Worm (Caenorhabditis elegans): ENCODE measurements around the gene F53H4.3.

F53H4.3 gene

ce11 chrX:15841086-15841622 lies 46.2 kb downstream of the F53H4.3 start, which contains the start of gene serp-1.1 (continued):
- peak; percentile 90 for TF ChIP-seq madf-3 (GFP tag; IDR thresholded peaks at IDR 0.05)
- peak; percentile 39; the same call in 1 of the 2 replicates for TF ChIP-seq D2030.7 (GFP tag; IDR thresholded peaks at IDR 0.05)
- peak; percentile 35 for TF ChIP-seq lsl-1 (GFP tag; optimal IDR thresholded peaks at IDR 0.05)
- TF ChIP-seq nhr-120 (GFP tag; IDR thresholded peaks at IDR 0.05) = peak; percentile 90; the same call in 1 of the 2 replicates
- TF ChIP-seq Y79H2A.3 (GFP tag; conservative IDR thresholded peaks at IDR 0.05) = no peak
- TF ChIP-seq hlh-26 (GFP tag; conservative IDR thresholded peaks at IDR 0.05) = no peak
- TF ChIP-seq atf-7 (tag; optimal IDR thresholded peaks at IDR 0.05) = peak; percentile 100
- peak; percentile 96 for TF ChIP-seq tlf-1 (GFP tag; optimal IDR thresholded peaks at IDR 0.05)
- 0 out of 2 replicates have a peak, but pooled peaks have one; percentile 29 for TF ChIP-seq aptf-3 (GFP tag; IDR thresholded peaks at IDR 0.05)
- no peak for TF ChIP-seq efl-1 (GFP tag; optimal IDR thresholded peaks at IDR 0.05)
- TF ChIP-seq egrh-3 (GFP tag; IDR thresholded peaks at IDR 0.05) = peak; percentile 94
- peak; percentile 94 for TF ChIP-seq repo-1 (tag; optimal IDR thresholded peaks at IDR 0.05)
- no peak for TF ChIP-seq snpc-1.3 (tag; optimal IDR thresholded peaks at IDR 0.05; ENCODE audit: insufficient read depth)
- no peak for TF ChIP-seq fkh-3 (tag; optimal IDR thresholded peaks at IDR 0.05)
- peak; percentile 60; the same call in 1 of the 2 replicates for TF ChIP-seq sea-2 (GFP tag; IDR thresholded peaks at IDR 0.05)
- peak; percentile 90 for TF ChIP-seq egl-18 (GFP tag; IDR thresholded peaks at IDR 0.05)
- peak; percentile 73 for TF ChIP-seq snpc-4 (GFP tag; optimal IDR thresholded peaks at IDR 0.05)
- peak; percentile 83 to 91 (median 88) for TF ChIP-seq snpc-4 (tag; optimal IDR thresholded peaks at IDR 0.05)
- TF ChIP-seq snpc-3.4 (tag; optimal IDR thresholded peaks at IDR 0.05) = no peak
- no peak for TF ChIP-seq ama-1 (optimal IDR thresholded peaks at IDR 0.05)
- TF ChIP-seq ama-1 (GFP tag; optimal IDR thresholded peaks at IDR 0.05) = no peak
- peak; percentile 82; the same call in 1 of the 2 replicates for TF ChIP-seq lag-1 (GFP tag; IDR thresholded peaks at IDR 0.05)
- peak; percentile 94 for TF ChIP-seq let-526 (GFP tag; IDR thresholded peaks at IDR 0.05)
- TF ChIP-seq pha-4 (tag; optimal IDR thresholded peaks at IDR 0.05) = peak; percentile 94
- peak; percentile 87 for TF ChIP-seq hmg-1.2 (GFP tag; IDR thresholded peaks at IDR 0.05)
- TF ChIP-seq sptf-2 (GFP tag; optimal IDR thresholded peaks at IDR 0.05) = peak; percentile 59
- TF ChIP-seq aptf-2 (GFP tag; conservative IDR thresholded peaks at IDR 0.05) = peak; percentile 64; the same call in 1 of the 2 replicates
- TF ChIP-seq ekl-4 (GFP tag; IDR thresholded peaks at IDR 0.05) = peak; percentile 95
- TF ChIP-seq lir-1 (GFP tag; conservative IDR thresholded peaks at IDR 0.05) = peak; percentile 90
- peak; percentile 71 for TF ChIP-seq F23B12.7 (tag; optimal IDR thresholded peaks at IDR 0.05; ENCODE audit: insufficient read depth)
- no peak for TF ChIP-seq tbx-9 (tag; optimal IDR thresholded peaks at IDR 0.05; ENCODE audit: borderline replicate concordance)
- no peak for TF ChIP-seq lsy-27 (tag; optimal IDR thresholded peaks at IDR 0.05; ENCODE audit: borderline replicate concordance, insufficient read depth)
- peak; percentile 85 for TF ChIP-seq ztf-18 (tag; optimal IDR thresholded peaks at IDR 0.05)
- TF ChIP-seq ceh-40 (GFP tag; IDR thresholded peaks at IDR 0.05) = 0 out of 2 replicates have a peak, but pooled peaks have one; percentile 51
- peak; percentile 92 for TF ChIP-seq hmg-20 (GFP tag; IDR thresholded peaks at IDR 0.05)
- peak; percentile 38 for TF ChIP-seq mxl-1 (tag; optimal IDR thresholded peaks at IDR 0.05)
- peak; percentile 87 for TF ChIP-seq Y95B8A.8 (GFP tag; IDR thresholded peaks at IDR 0.05)
- peak; percentile 100 for TF ChIP-seq nhr-80 (tag; optimal IDR thresholded peaks at IDR 0.05)
- TF ChIP-seq rcor-1 (GFP tag; IDR thresholded peaks at IDR 0.05) = peak; percentile 94
- TF ChIP-seq Y56A3A.18 (GFP tag; IDR thresholded peaks at IDR 0.05) = peak; percentile 94
- peak; percentile 88 for TF ChIP-seq lin-54 (GFP tag; optimal IDR thresholded peaks at IDR 0.05)
- TF ChIP-seq zfh-2 (GFP tag; conservative IDR thresholded peaks at IDR 0.05) = peak; percentile 100
- TF ChIP-seq ets-4 (GFP tag; optimal IDR thresholded peaks at IDR 0.05) = peak; percentile 100
- peak; percentile 83 for TF ChIP-seq attf-3 (GFP tag; conservative IDR thresholded peaks at IDR 0.05)
- TF ChIP-seq ZK185.1 (tag; optimal IDR thresholded peaks at IDR 0.05; ENCODE audit: poor library complexity, severe bottlenecking) = peak; percentile 92
- 0 out of 2 replicates have a peak, but pooled peaks have one; percentile 46 for TF ChIP-seq F39B2.1 (GFP tag; IDR thresholded peaks at IDR 0.05)
- peak; percentile 86 for TF ChIP-seq lin-26 (GFP tag; IDR thresholded peaks at IDR 0.05)

Data from whole organism, young adult.